Fruit fly (Drosophila melanogaster): ENCODE measurements around the gene Unc-115a.

Gene Unc-115a

DNA sequence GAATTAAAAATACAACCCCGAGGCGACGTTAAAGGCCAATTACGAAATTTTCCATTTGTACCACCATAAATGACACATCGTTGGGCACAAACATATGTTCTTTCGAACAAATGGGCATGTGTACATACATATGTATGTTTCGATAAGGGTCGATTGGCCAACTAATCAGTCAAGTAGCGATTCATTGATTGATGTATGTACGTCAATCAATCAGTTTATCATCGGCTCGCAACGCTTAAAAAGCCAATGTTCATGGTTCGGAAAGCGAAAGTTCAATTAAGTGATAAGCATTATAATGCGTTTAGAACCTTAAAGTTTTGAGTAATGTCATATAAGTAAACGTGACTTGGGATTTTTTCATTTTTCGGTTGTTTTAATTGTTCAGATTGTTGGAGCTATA is 60.6 kb downstream of the Unc-115a start:
- TF ChIP-seq pan (optimal IDR thresholded peaks at IDR 0.05): no peak
- no peak for TF ChIP-seq CG8478 (optimal IDR thresholded peaks at IDR 0.05)
- no peak for TF ChIP-seq Dll (optimal IDR thresholded peaks at IDR 0.05)
- no peak for TF ChIP-seq usp (GFP tag; optimal IDR thresholded peaks at IDR 0.05)
- no peak for TF ChIP-seq EcR (GFP tag; optimal IDR thresholded peaks at IDR 0.05)
- TF ChIP-seq psq (optimal IDR thresholded peaks at IDR 0.05): no peak
